Fruit fly (Drosophila melanogaster) whole organism, wandering third instar larva: ENCODE data around the gene mab-21.

Experiments
- CG9705 ChIP-seq: fragments of 200-800 bp; sonication (Bioruptor generic); optimal IDR thresholded peaks from 2 replicates; lab custom pipeline; 2018; ENCODE audit warnings: missing biosample characterization, mild to moderate bottlenecking, missing genetic modification characterization
- Hr78 ChIP-seq: fragments of >200 bp; optimal IDR thresholded peaks from 2 replicates; lab custom pipeline; 2017; ENCODE audit warnings: missing biosample characterization, missing genetic modification characterization
- Myc ChIP-seq: fragments of >200 bp; optimal IDR thresholded peaks from 2 replicates; lab custom pipeline; 2017
- N ChIP-seq: fragments of >200 bp; optimal IDR thresholded peaks from 2 replicates; lab custom pipeline; 2018; ENCODE audit warnings: missing biosample characterization, missing external identifiers, missing genetic modification characterization
- OdsH ChIP-seq: fragments of 200-800 bp; sonication (Bioruptor generic); optimal IDR thresholded peaks from 2 replicates; lab custom pipeline; 2016; ENCODE audit warnings: missing biosample characterization, mild to moderate bottlenecking, missing genetic modification characterization
- Vsx2 ChIP-seq: fragments of 200-300, 225-300 bp; sonication (Bioruptor generic); optimal IDR thresholded peaks from 2 replicates; lab custom pipeline; 2018; ENCODE audit warnings: missing biosample characterization, missing genetic modification characterization; ENCODE audit not compliant: partially characterized antibody
- br ChIP-seq: fragments of 200-800 bp; sonication (Bioruptor generic); optimal IDR thresholded peaks from 2 replicates; lab custom pipeline; 2016; ENCODE audit warnings: missing biosample characterization, missing genetic modification characterization
- brk ChIP-seq: fragments of 200-800 bp; sonication (Bioruptor generic); optimal IDR thresholded peaks from 2 replicates; lab custom pipeline; 2016; ENCODE audit warnings: missing biosample characterization, mild to moderate bottlenecking, missing genetic modification characterization
- dmrt93B ChIP-seq: fragments of 200-800 bp; sonication (Bioruptor generic); optimal IDR thresholded peaks from 2 replicates; lab custom pipeline; 2018; ENCODE audit warnings: missing biosample characterization, mild to moderate bottlenecking, missing genetic modification characterization
- lola ChIP-seq: fragments of >200 bp; optimal IDR thresholded peaks from 2 replicates; lab custom pipeline; 2017; ENCODE audit warnings: missing biosample characterization, missing genetic modification characterization
- pan ChIP-seq: fragments of >200 bp; optimal IDR thresholded peaks from 2 replicates; lab custom pipeline; 2017
- psq ChIP-seq: fragments of 200-800 bp; sonication (Bioruptor generic); optimal IDR thresholded peaks from 3 replicates; lab custom pipeline; 2017; ENCODE audit warnings: missing biosample characterization, mild to moderate bottlenecking, missing genetic modification characterization, moderate library complexity
- tai ChIP-seq: sonication (Bioruptor generic); optimal IDR thresholded peaks from 2 replicates; lab custom pipeline; 2016; ENCODE audit warnings: missing biosample characterization, missing genetic modification characterization
- usp ChIP-seq: fragments of >200 bp; optimal IDR thresholded peaks from 2 replicates; lab custom pipeline; 2017; ENCODE audit warnings: missing biosample characterization, missing genetic modification characterization

DNA sequence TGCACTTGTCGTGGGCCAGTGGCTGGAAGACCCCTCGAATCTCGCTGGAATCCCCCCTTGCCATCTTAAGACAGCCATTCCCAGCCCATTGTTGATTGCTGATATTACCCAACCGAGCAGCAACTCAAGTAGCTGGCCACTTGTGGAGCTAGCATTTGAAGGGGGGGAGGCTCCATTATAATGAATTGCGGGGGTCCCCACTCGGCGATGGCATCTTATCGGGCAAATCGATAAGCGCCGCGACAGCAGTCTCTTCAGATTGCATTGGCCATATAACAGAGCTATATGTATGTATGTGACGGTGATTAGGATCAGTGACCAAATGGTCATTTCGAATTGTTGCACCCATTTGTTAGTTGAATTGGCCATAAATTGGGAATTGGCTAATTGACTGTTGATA, 49.2 kb upstream of the mab-21 start:
- TF ChIP-seq psq (GFP tag; lab: Kevin White, UChicago), result no peak
- no peak for TF ChIP-seq pan
- no peak for TF ChIP-seq N (GFP tag; lab: Kevin White, UChicago)
- no peak for TF ChIP-seq Hr78 (GFP tag; lab: Kevin White, UChicago)
- TF ChIP-seq CG9705 (GFP tag; lab: Kevin White, UChicago), result no peak
- TF ChIP-seq br, result no peak
- no peak for TF ChIP-seq brk
- no peak for TF ChIP-seq Vsx2 (GFP tag; lab: Kevin White, UChicago)
- TF ChIP-seq usp (GFP tag; lab: Kevin White, UChicago), result no peak
- no peak for TF ChIP-seq lola (GFP tag; lab: Kevin White, UChicago)
- no peak for TF ChIP-seq tai (GFP tag; lab: Kevin White, UChicago)
- no peak for TF ChIP-seq OdsH
- no peak for TF ChIP-seq dmrt93B (GFP tag; lab: Kevin White, UChicago)
- TF ChIP-seq Myc (lab: Kevin White, UChicago), result no peak
